Fruit fly (Drosophila melanogaster): ENCODE data around the gene Nedd8.
A peak's percentile ranks its signal among the peaks of the same experiment; 100 is the strongest.

The Nedd8 gene

dm6 chr2L:18919474-18919873, 32.2 kb downstream of the Nedd8 start (continued):
- TF ChIP-seq crol (GFP tag; IDR thresholded peaks at IDR 0.05) (no peak), CG31388 (GFP tag; optimal IDR thresholded peaks at IDR 0.05) (no peak), trem (tag; optimal IDR thresholded peaks at IDR 0.05) (peak; percentile 18), hbn (GFP tag; IDR thresholded peaks at IDR 0.05; ENCODE audit: partially characterized antibody) (no peak), phol (tag; optimal IDR thresholded peaks at IDR 0.05) (peak; percentile 43), scrt (GFP tag; optimal IDR thresholded peaks at IDR 0.05) (no peak), pnt (GFP tag; optimal IDR thresholded peaks at IDR 0.05) (no peak)

dm6 chr2L:18917584-18917983, 34.1 kb downstream of the Nedd8 start:
- TF ChIP-seq zen (tag; optimal IDR thresholded peaks at IDR 0.05) (peak; percentile 5), Ets65A (GFP tag) (peak; percentile 73), fd102C (GFP tag; optimal IDR thresholded peaks at IDR 0.05) (peak; percentile 69), hb (GFP tag; IDR thresholded peaks at IDR 0.05; ENCODE audit: partially characterized antibody) (0 out of 3 replicates have a peak, but pooled peaks have one; percentile 15), tll (GFP tag; optimal IDR thresholded peaks at IDR 0.05) (peak in 1 of 2 experiments; percentile 83), Dip2 (GFP tag; IDR thresholded peaks at IDR 0.05) (no peak), mam (GFP tag; optimal IDR thresholded peaks at IDR 0.05) (no peak), dmrt99B (tag; optimal IDR thresholded peaks at IDR 0.05) (no peak), Xrp1 (GFP tag; IDR thresholded peaks at IDR 0.05) (no peak), cg (GFP tag; optimal IDR thresholded peaks at IDR 0.05) (no peak)

- TF ChIP-seq knrl (GFP tag; IDR thresholded peaks at IDR 0.05; ENCODE audit: partially characterized antibody) (no peak), Med (GFP tag) (no peak), CG8281 (tag; optimal IDR thresholded peaks at IDR 0.05) (peak; percentile 92)
These were observed 36.8 kb downstream of the Nedd8 start for dm6 chr2L:18914829-18915228.

dm6 chr2L:18907491-18907890, 44.1 kb downstream of the Nedd8 start:
- peak; percentile 7 for TF ChIP-seq tup (GFP tag; optimal IDR thresholded peaks at IDR 0.05)
- TF ChIP-seq ttk (GFP tag; IDR thresholded peaks at IDR 0.05) = 0 out of 2 replicates have a peak, but pooled peaks have one; percentile 23
- TF ChIP-seq Med (GFP tag) = peak; percentile 4
- no peak for TF ChIP-seq HLHmδ (GFP tag; optimal IDR thresholded peaks at IDR 0.05)
- peak; percentile 19 for TF ChIP-seq CG11504 (tag; optimal IDR thresholded peaks at IDR 0.05)
- TF ChIP-seq CG6813 (GFP tag; optimal IDR thresholded peaks at IDR 0.05) = no peak
- TF ChIP-seq crol (GFP tag; IDR thresholded peaks at IDR 0.05) = peak; percentile 55
- peak; percentile 1 for TF ChIP-seq gem (tag; optimal IDR thresholded peaks at IDR 0.05)
- peak; percentile 34 for TF ChIP-seq sens (GFP tag)
- no peak for TF ChIP-seq CG12299 (tag; optimal IDR thresholded peaks at IDR 0.05)
- TF ChIP-seq Drgx (GFP tag; IDR thresholded peaks at IDR 0.05) = 0 out of 2 replicates have a peak, but pooled peaks have one; percentile 56
- TF ChIP-seq Trl (optimal IDR thresholded peaks at IDR 0.05) = no peak
- TF ChIP-seq Trl (GFP tag; optimal IDR thresholded peaks at IDR 0.05) = no peak
- TF ChIP-seq E2f1 (GFP tag; IDR thresholded peaks at IDR 0.05) = no peak
- peak; percentile 10 for TF ChIP-seq nmo (GFP tag; optimal IDR thresholded peaks at IDR 0.05)
- TF ChIP-seq Ets65A (GFP tag) = peak; percentile 53

dm6 chr2L:18906615-18907014, 45.0 kb downstream of the Nedd8 start:
- TF ChIP-seq Six4 (GFP tag; optimal IDR thresholded peaks at IDR 0.05) = peak; percentile 26
- peak; percentile 16 for TF ChIP-seq kah (GFP tag; optimal IDR thresholded peaks at IDR 0.05)
- peak; percentile 21; the same call in 1 of the 2 replicates for TF ChIP-seq CG14667 (GFP tag; IDR thresholded peaks at IDR 0.05)
- peak; percentile 45; the same call in 1 of the 2 replicates for TF ChIP-seq ttk (GFP tag; IDR thresholded peaks at IDR 0.05)
- TF ChIP-seq CG31441 (GFP tag; IDR thresholded peaks at IDR 0.05) = peak; percentile 77
- TF ChIP-seq cas (GFP tag; IDR thresholded peaks at IDR 0.05) = no peak
- TF ChIP-seq CG18476 (GFP tag; optimal IDR thresholded peaks at IDR 0.05) = no peak
- TF ChIP-seq jigr1 (GFP tag; IDR thresholded peaks at IDR 0.05) = no peak
- no peak for TF ChIP-seq p53 (GFP tag; optimal IDR thresholded peaks at IDR 0.05)
- no peak for TF ChIP-seq pzg (GFP tag; optimal IDR thresholded peaks at IDR 0.05)
- no peak for TF ChIP-seq CG17802 (tag; optimal IDR thresholded peaks at IDR 0.05)
- no peak for TF ChIP-seq CG12744 (GFP tag; optimal IDR thresholded peaks at IDR 0.05)
- no peak for TF ChIP-seq ken (GFP tag; IDR thresholded peaks at IDR 0.05)
- peak; percentile 57 for TF ChIP-seq CG10959 (GFP tag; IDR thresholded peaks at IDR 0.05)

Measured in whole organism, embryonic.